Fruit fly (Drosophila melanogaster): ENCODE measurements around the gene mtgo.

Gene mtgo

dm6 chr2L:16602305-16602704, 57.5 kb downstream of the mtgo start (continued):
- TF ChIP-seq CG31441 (GFP tag; IDR thresholded peaks at IDR 0.05), result peak; percentile 28; the same call in 1 of the 2 replicates
- TF ChIP-seq CG4707 (GFP tag; optimal IDR thresholded peaks at IDR 0.05), result no peak
- peak; percentile 13 for TF ChIP-seq CG17385 (GFP tag; optimal IDR thresholded peaks at IDR 0.05)
- TF ChIP-seq pros (GFP tag; optimal IDR thresholded peaks at IDR 0.05), result no peak
- TF ChIP-seq CG7839 (tag; optimal IDR thresholded peaks at IDR 0.05), result peak; percentile 12
- TF ChIP-seq CG30403 (GFP tag; optimal IDR thresholded peaks at IDR 0.05), result peak; percentile 20
- no peak for TF ChIP-seq Poxn (GFP tag; IDR thresholded peaks at IDR 0.05)
- peak; percentile 9 for TF ChIP-seq stwl (tag; optimal IDR thresholded peaks at IDR 0.05)
- peak; percentile 37 for TF ChIP-seq sqz (GFP tag; optimal IDR thresholded peaks at IDR 0.05)
- peak; percentile 85 for TF ChIP-seq psq (GFP tag; optimal IDR thresholded peaks at IDR 0.05)
- TF ChIP-seq zf30C (GFP tag; optimal IDR thresholded peaks at IDR 0.05), result peak; percentile 18
- TF ChIP-seq nmo (GFP tag; optimal IDR thresholded peaks at IDR 0.05), result peak; percentile 0
- peak; percentile 22 for TF ChIP-seq Ssrp (tag; optimal IDR thresholded peaks at IDR 0.05)

dm6 chr2L:16605032-16605872, 60.4 kb downstream of the mtgo start, which contains the start of gene CG31815:
TSS of gene CG31815 (plus strand) at chr2L:16605822.
- TF ChIP-seq CG4730 (GFP tag; IDR thresholded peaks at IDR 0.05), result no peak
- no peak for TF ChIP-seq CG3726 (GFP tag; IDR thresholded peaks at IDR 0.05)
- TF ChIP-seq corto (GFP tag; optimal IDR thresholded peaks at IDR 0.05), result no peak
- TF ChIP-seq CG13296 (GFP tag; optimal IDR thresholded peaks at IDR 0.05), result no peak
- TF ChIP-seq Hsf (GFP tag; optimal IDR thresholded peaks at IDR 0.05), result no peak
- TF ChIP-seq D19A (tag; optimal IDR thresholded peaks at IDR 0.05), result no peak
- peak; percentile 74 for TF ChIP-seq kni (GFP tag; optimal IDR thresholded peaks at IDR 0.05)
- TF ChIP-seq CG8765 (GFP tag; IDR thresholded peaks at IDR 0.05), result no peak
- no peak for TF ChIP-seq Hr39 (optimal IDR thresholded peaks at IDR 0.05)
- no peak for TF ChIP-seq CG1603 (tag; optimal IDR thresholded peaks at IDR 0.05)
- no peak for TF ChIP-seq CG2202 (tag; optimal IDR thresholded peaks at IDR 0.05)
- TF ChIP-seq CG10267 (tag; optimal IDR thresholded peaks at IDR 0.05), result no peak
- peak; percentile 64; the same call in 1 of the 2 replicates for TF ChIP-seq vvl (GFP tag; IDR thresholded peaks at IDR 0.05)
- TF ChIP-seq fu2 (GFP tag; optimal IDR thresholded peaks at IDR 0.05), result no peak
- peak; percentile 19 for TF ChIP-seq ATbp (GFP tag; optimal IDR thresholded peaks at IDR 0.05)
- no peak for TF ChIP-seq hb (GFP tag; IDR thresholded peaks at IDR 0.05; ENCODE audit: partially characterized antibody)
- no peak for TF ChIP-seq grn (GFP tag; optimal IDR thresholded peaks at IDR 0.05)
- TF ChIP-seq so (GFP tag; IDR thresholded peaks at IDR 0.05), result no peak
- TF ChIP-seq sob (GFP tag; IDR thresholded peaks at IDR 0.05), result 0 out of 2 replicates have a peak, but pooled peaks have one; percentile 14
- peak; percentile 55 for TF ChIP-seq sens (GFP tag)
- TF ChIP-seq Poxn (GFP tag; IDR thresholded peaks at IDR 0.05), result no peak
- TF ChIP-seq psq (GFP tag; optimal IDR thresholded peaks at IDR 0.05), result no peak
- no peak for TF ChIP-seq sc (optimal IDR thresholded peaks at IDR 0.05)
- no peak for TF ChIP-seq sc (GFP tag; optimal IDR thresholded peaks at IDR 0.05)
- TF ChIP-seq CG17186 (GFP tag; optimal IDR thresholded peaks at IDR 0.05), result no peak
- TF ChIP-seq wek (GFP tag; optimal IDR thresholded peaks at IDR 0.05), result no peak
- TF ChIP-seq tio (GFP tag; optimal IDR thresholded peaks at IDR 0.05), result no peak
- no peak for TF ChIP-seq klu (GFP tag; IDR thresholded peaks at IDR 0.05)
- TF ChIP-seq Xbp1 (GFP tag; optimal IDR thresholded peaks at IDR 0.05), result no peak
- no peak for TF ChIP-seq Dek (tag; optimal IDR thresholded peaks at IDR 0.05)
- no peak for TF ChIP-seq Med (GFP tag)
- no peak for TF ChIP-seq ems (GFP tag; optimal IDR thresholded peaks at IDR 0.05)
- no peak for TF ChIP-seq odd (GFP tag; optimal IDR thresholded peaks at IDR 0.05)
- no peak for TF ChIP-seq CG7271 (tag; optimal IDR thresholded peaks at IDR 0.05)
- no peak for TF ChIP-seq B-H1 (GFP tag; IDR thresholded peaks at IDR 0.05)
- TF ChIP-seq dan (GFP tag; IDR thresholded peaks at IDR 0.05), result no peak
- TF ChIP-seq Lpt (GFP tag; optimal IDR thresholded peaks at IDR 0.05), result no peak
- no peak for TF ChIP-seq CG13624 (GFP tag; optimal IDR thresholded peaks at IDR 0.05)

Measured in whole organism, embryonic.